Worm (Caenorhabditis elegans): ENCODE results near the gene fbf-1.

The fbf-1 gene

DNA sequence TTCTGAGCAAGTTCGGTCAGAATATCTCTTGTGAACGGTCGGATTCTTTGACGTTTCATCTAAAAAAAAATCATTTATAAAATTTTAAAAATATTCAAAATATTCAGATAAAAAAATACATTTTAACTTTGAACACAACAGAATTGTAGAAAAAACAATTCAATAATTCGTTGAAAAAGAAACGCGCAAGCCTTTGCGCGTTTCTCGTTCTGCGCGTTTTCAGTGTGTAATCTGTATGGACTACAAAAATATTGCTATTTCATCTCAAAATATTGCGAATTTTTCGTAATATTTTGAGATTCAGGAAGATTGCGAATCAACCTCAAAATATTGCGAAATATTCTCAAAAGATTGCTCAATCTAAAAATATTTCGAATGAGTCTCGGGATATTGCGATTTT lies 24.7 kb downstream of the fbf-1 start, which contains the start of gene R12C12.7:
R12C12.7 (minus strand) TSS at position 59 of the 400 bp plus-strand sequence.
- TF ChIP-seq elt-3 (tag; optimal IDR thresholded peaks at IDR 0.05), result no peak
- TF ChIP-seq sma-9 (GFP tag; optimal IDR thresholded peaks at IDR 0.05), result no peak
- TF ChIP-seq sma-9 (tag; optimal IDR thresholded peaks at IDR 0.05), result no peak
- TF ChIP-seq nhr-23 (tag; optimal IDR thresholded peaks at IDR 0.05), result no peak
- no peak for TF ChIP-seq ztf-4 (tag; optimal IDR thresholded peaks at IDR 0.05)
- TF ChIP-seq alr-1 (tag; optimal IDR thresholded peaks at IDR 0.05), result no peak
- TF ChIP-seq lsy-2 (tag; optimal IDR thresholded peaks at IDR 0.05), result no peak
- no peak for TF ChIP-seq dmd-4 (tag; optimal IDR thresholded peaks at IDR 0.05)
- peak; percentile 19 for TF ChIP-seq unc-55 (GFP tag; optimal IDR thresholded peaks at IDR 0.05)

DNA sequence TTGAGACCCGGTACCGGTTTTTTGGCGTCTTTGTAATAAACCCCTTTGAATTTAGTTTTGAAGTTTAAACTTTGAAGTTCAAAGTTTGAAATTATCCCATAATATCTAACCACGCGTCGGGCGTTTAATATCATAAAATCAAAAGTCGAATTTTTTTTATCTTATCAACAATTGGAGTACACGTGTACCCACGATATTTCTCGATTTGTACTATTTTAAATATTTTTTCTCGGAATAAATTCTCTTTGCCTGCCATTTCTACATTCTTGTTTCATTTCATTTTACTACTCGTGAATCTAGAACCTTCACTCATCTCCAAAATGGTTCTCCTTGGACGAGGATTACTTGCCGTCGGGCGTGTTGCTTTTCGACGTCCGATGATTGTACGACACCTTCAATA lies 30.5 kb downstream of the fbf-1 start, which contains the start of gene gldc-1:
gldc-1 (plus strand) TSS at position 301 of the 400 bp plus-strand sequence.
- TF ChIP-seq ztf-4 (tag; optimal IDR thresholded peaks at IDR 0.05), result no peak
- TF ChIP-seq elt-3 (tag; optimal IDR thresholded peaks at IDR 0.05), result no peak
- TF ChIP-seq crh-2 (tag; optimal IDR thresholded peaks at IDR 0.05), result peak; percentile 11
- peak; percentile 33 for TF ChIP-seq fos-1 (tag; optimal IDR thresholded peaks at IDR 0.05)
- peak; percentile 51 for TF ChIP-seq sma-9 (GFP tag; optimal IDR thresholded peaks at IDR 0.05)
- no peak for TF ChIP-seq sma-9 (tag; optimal IDR thresholded peaks at IDR 0.05)
- no peak for TF ChIP-seq nhr-6 (tag; optimal IDR thresholded peaks at IDR 0.05)
- no peak for TF ChIP-seq mdl-1 (tag; optimal IDR thresholded peaks at IDR 0.05)
- no peak for TF ChIP-seq ztf-1 (GFP tag; conservative IDR thresholded peaks at IDR 0.05)

DNA sequence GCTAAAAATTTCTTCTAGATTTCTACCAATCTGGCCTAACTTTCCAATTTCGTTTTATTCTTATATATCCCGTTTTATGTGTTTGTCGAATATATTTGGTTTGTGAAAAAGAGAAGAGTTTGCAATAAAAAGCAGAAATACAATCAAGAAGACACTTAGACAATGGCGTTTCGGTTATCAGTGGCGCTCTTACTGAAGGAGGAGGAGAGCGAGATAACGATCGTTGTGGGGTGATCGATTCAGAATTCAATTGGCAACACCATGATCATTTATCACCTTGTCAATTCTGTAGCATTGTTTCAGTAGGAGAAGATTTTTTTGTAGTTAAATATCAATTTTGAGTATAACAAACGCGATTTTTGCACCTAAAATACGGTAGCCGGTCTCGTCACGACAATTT lies 31.1 kb downstream of the fbf-1 start:
- TF ChIP-seq gmeb-1 (tag; optimal IDR thresholded peaks at IDR 0.05), result peak; percentile 3
- TF ChIP-seq sma-3 (GFP tag; optimal IDR thresholded peaks at IDR 0.05), result peak; percentile 3
- TF ChIP-seq crh-2 (tag; optimal IDR thresholded peaks at IDR 0.05), result peak; percentile 54
- peak; percentile 57 for TF ChIP-seq fos-1 (tag; optimal IDR thresholded peaks at IDR 0.05)
- TF ChIP-seq sma-9 (GFP tag; optimal IDR thresholded peaks at IDR 0.05), result peak; percentile 59
- TF ChIP-seq sma-9 (tag; optimal IDR thresholded peaks at IDR 0.05), result no peak
- no peak for TF ChIP-seq unc-55 (GFP tag; optimal IDR thresholded peaks at IDR 0.05)

DNA sequence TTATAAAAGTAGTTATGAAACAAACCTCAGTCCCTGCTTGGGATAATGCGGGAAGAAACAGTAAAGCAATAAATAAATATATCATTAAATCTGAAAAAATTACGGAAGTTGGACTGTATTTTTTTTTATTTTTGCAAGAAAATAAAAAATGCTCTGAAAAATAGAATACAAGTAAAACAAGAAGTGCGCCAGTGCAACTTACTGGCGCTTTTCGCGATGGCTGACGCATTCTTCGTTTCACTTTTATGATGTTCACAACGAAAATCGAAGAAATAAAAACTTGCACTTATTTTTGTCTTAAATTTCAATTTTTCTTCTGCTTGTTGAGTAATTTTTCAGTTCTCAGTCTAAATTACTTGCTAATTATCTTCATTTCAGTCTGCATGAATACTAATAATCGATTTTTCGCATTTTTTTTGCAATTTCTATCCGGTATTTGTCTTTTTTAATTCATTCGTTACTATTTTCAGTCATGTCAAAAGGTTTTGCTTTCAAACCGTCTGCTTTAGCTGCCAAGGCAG lies 32.9 kb downstream of the fbf-1 start, which contains the start of the genes R12C12.6 and ran-5:
R12C12.6 (minus strand) TSS at position 229 of the 521 bp plus-strand sequence.
ran-5 (plus strand) TSS at position 471 of the 521 bp plus-strand sequence.
- TF ChIP-seq nhr-129 (tag; optimal IDR thresholded peaks at IDR 0.05) (peak; percentile 67), unc-55 (GFP tag; optimal IDR thresholded peaks at IDR 0.05) (peak; percentile 89), ceh-82 (tag; optimal IDR thresholded peaks at IDR 0.05) (no peak), C34F6.9 (tag; optimal IDR thresholded peaks at IDR 0.05) (peak; percentile 91), nhr-21 (tag; optimal IDR thresholded peaks at IDR 0.05) (peak; percentile 74), lin-13 (GFP tag; optimal IDR thresholded peaks at IDR 0.05) (peak; percentile 75), unc-39 (tag; optimal IDR thresholded peaks at IDR 0.05) (no peak), F13H6.1 (tag; optimal IDR thresholded peaks at IDR 0.05) (peak; percentile 83), mdl-1 (tag; optimal IDR thresholded peaks at IDR 0.05) (peak in 1 of 2 experiments; percentile 32), aly-2 (tag; optimal IDR thresholded peaks at IDR 0.05) (no peak), blmp-1 (tag; optimal IDR thresholded peaks at IDR 0.05; ENCODE audit: insufficient read depth) (peak; percentile 27), nhr-6 (tag; optimal IDR thresholded peaks at IDR 0.05) (peak; percentile 76), ceh-16 (tag; optimal IDR thresholded peaks at IDR 0.05) (peak; percentile 70), skn-1 (tag; optimal IDR thresholded peaks at IDR 0.05) (no peak), lin-11 (tag; optimal IDR thresholded peaks at IDR 0.05) (peak; percentile 22), sem-4 (tag; optimal IDR thresholded peaks at IDR 0.05) (peak; percentile 70), R02D3.7 (tag; optimal IDR thresholded peaks at IDR 0.05) (peak; percentile 37), unc-62 (GFP tag; optimal IDR thresholded peaks at IDR 0.05) (peak; percentile 5), nhr-12 (tag; optimal IDR thresholded peaks at IDR 0.05) (no peak), elt-1 (tag; optimal IDR thresholded peaks at IDR 0.05) (no peak), gmeb-1 (tag; optimal IDR thresholded peaks at IDR 0.05) (peak; percentile 89), ztf-11 (tag; optimal IDR thresholded peaks at IDR 0.05) (no peak), ZK546.5 (tag; optimal IDR thresholded peaks at IDR 0.05) (no peak), ama-1 (optimal IDR thresholded peaks at IDR 0.05) (peak; percentile 64), Y55F3AM.14 (GFP tag; optimal IDR thresholded peaks at IDR 0.05) (no peak), snpc-4 (tag; optimal IDR thresholded peaks at IDR 0.05) (peak; percentile 53), ztf-4 (tag; optimal IDR thresholded peaks at IDR 0.05) (peak; percentile 60), sma-3 (GFP tag; optimal IDR thresholded peaks at IDR 0.05) (peak; percentile 76), sma-9 (GFP tag; optimal IDR thresholded peaks at IDR 0.05) (peak; percentile 93), sma-9 (tag; optimal IDR thresholded peaks at IDR 0.05) (no peak), dmd-4 (tag; optimal IDR thresholded peaks at IDR 0.05) (no peak), nhr-11 (tag; optimal IDR thresholded peaks at IDR 0.05) (no peak), zag-1 (tag; optimal IDR thresholded peaks at IDR 0.05) (no peak), nhr-25 (tag; optimal IDR thresholded peaks at IDR 0.05) (peak; percentile 85), nhr-237 (tag; optimal IDR thresholded peaks at IDR 0.05) (no peak), nhr-23 (tag; optimal IDR thresholded peaks at IDR 0.05) (no peak), crh-2 (tag; optimal IDR thresholded peaks at IDR 0.05) (peak; percentile 84), ztf-1 (GFP tag; conservative IDR thresholded peaks at IDR 0.05) (no peak), nhr-77 (tag; optimal IDR thresholded peaks at IDR 0.05) (no peak), fos-1 (tag; optimal IDR thresholded peaks at IDR 0.05) (peak; percentile 71), nhr-10 (tag; optimal IDR thresholded peaks at IDR 0.05) (peak; percentile 50), mab-5 (tag; optimal IDR thresholded peaks at IDR 0.05) (peak; percentile 83), lsy-2 (tag; optimal IDR thresholded peaks at IDR 0.05) (peak; percentile 87 to 93)
